Worm (Caenorhabditis elegans) whole organism, midembryonic: Measurements from ENCODE around the gene T09F5.10.

Experiments
- flt-1 ChIP-seq: fragments of 200-800 bp; sonication (Bioruptor generic); IDR thresholded peaks from 2 replicates; pipeline ENCODE4 v1.3.6; 2022; ENCODE audit warnings: missing genetic modification characterization, missing compliant biosample characterization
- klf-2 ChIP-seq: fragments of 200-800 bp; sonication (Bioruptor generic); conservative IDR thresholded peaks from 2 replicates; pipeline ENCODE4 v1.3.6; 2022; ENCODE audit warnings: missing genetic modification reagents, missing genetic modification characterization, missing compliant biosample characterization
- ztf-29 ChIP-seq: fragments of 200-800 bp; sonication (Bioruptor generic); IDR thresholded peaks from 2 replicates; pipeline ENCODE4 v1.3.6; 2022; ENCODE audit warnings: missing genetic modification reagents, missing genetic modification characterization, missing compliant biosample characterization

- TF ChIP-seq ztf-29 (GFP tag; lab: Robert Waterston, UW) (no peak), flt-1 (GFP tag; lab: Robert Waterston, UW) (no peak), klf-2 (GFP tag; lab: Robert Waterston, UW) (no peak)
Measured at ce11 chrV:15132423-15132822, 47.4 kb upstream of the T09F5.10 start, which contains the start of gene str-171.
